Fruit fly (Drosophila melanogaster): ENCODE data around the gene CG31142.
A peak's percentile ranks its signal among the peaks of the same experiment; 100 is the strongest.

dm6 chr3R:23940840-23941364 lies 11.9 kb downstream of the CG31142 start:
- no peak for TF ChIP-seq CG14860 (GFP tag; IDR thresholded peaks at IDR 0.05; ENCODE audit: partially characterized antibody)
- no peak for TF ChIP-seq inv (GFP tag; IDR thresholded peaks at IDR 0.05; ENCODE audit: partially characterized antibody)
- TF ChIP-seq ind (GFP tag; optimal IDR thresholded peaks at IDR 0.05), result no peak
- TF ChIP-seq slou (GFP tag; optimal IDR thresholded peaks at IDR 0.05), result no peak
- no peak for TF ChIP-seq Stat92E (GFP tag; optimal IDR thresholded peaks at IDR 0.05)
- no peak for TF ChIP-seq CG18764 (GFP tag; optimal IDR thresholded peaks at IDR 0.05)
- TF ChIP-seq Dll (GFP tag; IDR thresholded peaks at IDR 0.05; ENCODE audit: partially characterized antibody), result no peak
- TF ChIP-seq Ets65A (GFP tag), result peak; percentile 45
- no peak for TF ChIP-seq Lim3 (GFP tag; IDR thresholded peaks at IDR 0.05)
- TF ChIP-seq Hr39 (optimal IDR thresholded peaks at IDR 0.05), result no peak
- no peak for TF ChIP-seq CG12155 (GFP tag; optimal IDR thresholded peaks at IDR 0.05)
- TF ChIP-seq twi (tag; optimal IDR thresholded peaks at IDR 0.05), result no peak
- no peak for TF ChIP-seq zfh1 (GFP tag; IDR thresholded peaks at IDR 0.05)
- TF ChIP-seq CG11696 (GFP tag; IDR thresholded peaks at IDR 0.05), result no peak

Measured in whole organism, embryonic.